Worm (Caenorhabditis elegans): ENCODE measurements around the gene F59E11.2.

The F59E11.2 gene

DNA sequence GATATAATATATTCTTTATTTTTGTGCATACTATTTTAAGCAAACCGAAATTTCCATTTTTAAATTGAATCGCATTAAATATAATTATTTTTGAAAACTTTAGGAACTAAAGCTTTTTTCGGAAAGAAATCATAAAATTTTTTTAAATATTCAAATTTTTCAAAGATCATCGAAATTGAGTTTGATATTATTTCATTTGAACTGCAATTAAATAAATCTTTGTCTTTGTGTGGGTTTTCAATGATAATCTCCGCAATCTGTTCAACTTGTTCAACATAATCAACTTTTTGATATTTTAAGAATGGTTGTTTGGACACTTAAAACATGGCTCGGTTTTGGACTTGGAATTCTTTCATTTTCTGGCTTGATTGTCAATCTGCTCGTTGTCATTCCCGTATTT is 7.9 kb downstream of the F59E11.2 start, which contains the start of gene srx-2:
Gene srx-2, plus strand, starts transcription at position 301 of the 400 bp plus-strand sequence.
- TF ChIP-seq F13H6.1 (tag; optimal IDR thresholded peaks at IDR 0.05) (no peak), lin-11 (tag; optimal IDR thresholded peaks at IDR 0.05) (no peak), dmd-4 (tag; optimal IDR thresholded peaks at IDR 0.05) (no peak)

DNA sequence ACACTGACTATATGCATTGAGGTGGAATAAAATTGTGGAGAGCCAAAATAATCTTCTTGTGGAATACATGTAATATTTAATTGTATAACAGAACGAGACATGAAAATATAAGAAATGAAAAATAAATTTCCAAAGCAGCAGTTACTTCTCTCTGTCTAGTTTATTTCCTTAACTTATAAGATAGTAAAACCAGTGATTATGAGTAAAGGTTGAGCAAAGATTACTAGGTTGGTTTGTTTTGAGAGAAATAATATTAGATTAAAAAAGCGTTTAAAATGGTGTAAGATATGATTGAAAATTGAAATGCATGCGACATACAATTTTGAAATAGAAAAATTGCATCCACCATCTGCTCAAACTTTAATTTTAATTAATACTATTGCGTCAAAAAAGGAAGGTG is 12.5 kb downstream of the F59E11.2 start, which contains the start of gene srh-201:
Gene srh-201, minus strand, starts transcription at position 101 of the 400 bp plus-strand sequence.
- TF ChIP-seq crh-2 (tag; optimal IDR thresholded peaks at IDR 0.05) (no peak), nhr-11 (tag; optimal IDR thresholded peaks at IDR 0.05) (no peak), nhr-237 (tag; optimal IDR thresholded peaks at IDR 0.05) (no peak), C34F6.9 (tag; optimal IDR thresholded peaks at IDR 0.05) (no peak), F13H6.1 (tag; optimal IDR thresholded peaks at IDR 0.05) (no peak), nhr-25 (tag; optimal IDR thresholded peaks at IDR 0.05) (no peak), gmeb-1 (tag; optimal IDR thresholded peaks at IDR 0.05) (no peak), fos-1 (tag; optimal IDR thresholded peaks at IDR 0.05) (no peak), peb-1 (tag; optimal IDR thresholded peaks at IDR 0.05) (no peak), nhr-23 (tag; optimal IDR thresholded peaks at IDR 0.05) (no peak), nhr-12 (tag; optimal IDR thresholded peaks at IDR 0.05) (no peak), lin-13 (GFP tag; optimal IDR thresholded peaks at IDR 0.05) (no peak), blmp-1 (tag; optimal IDR thresholded peaks at IDR 0.05; ENCODE audit: insufficient read depth) (no peak), sma-9 (GFP tag; optimal IDR thresholded peaks at IDR 0.05) (no peak), sma-9 (tag; optimal IDR thresholded peaks at IDR 0.05) (no peak), mab-5 (tag; optimal IDR thresholded peaks at IDR 0.05) (no peak), alr-1 (tag; optimal IDR thresholded peaks at IDR 0.05) (no peak), mbf-1 (tag; optimal IDR thresholded peaks at IDR 0.05) (no peak), ztf-1 (GFP tag; conservative IDR thresholded peaks at IDR 0.05) (no peak)

ce11 chrV:9015540-9015939 is 14.3 kb downstream of the F59E11.2 start, which contains the start of gene srt-18:
srt-18 (minus strand) TSS chrV:9015640.
- no peak for TF ChIP-seq blmp-1 (tag; optimal IDR thresholded peaks at IDR 0.05; ENCODE audit: insufficient read depth)
- TF ChIP-seq fos-1 (tag; optimal IDR thresholded peaks at IDR 0.05) = no peak
- no peak for TF ChIP-seq unc-55 (GFP tag; optimal IDR thresholded peaks at IDR 0.05)
- no peak for TF ChIP-seq elt-1 (tag; optimal IDR thresholded peaks at IDR 0.05)

DNA sequence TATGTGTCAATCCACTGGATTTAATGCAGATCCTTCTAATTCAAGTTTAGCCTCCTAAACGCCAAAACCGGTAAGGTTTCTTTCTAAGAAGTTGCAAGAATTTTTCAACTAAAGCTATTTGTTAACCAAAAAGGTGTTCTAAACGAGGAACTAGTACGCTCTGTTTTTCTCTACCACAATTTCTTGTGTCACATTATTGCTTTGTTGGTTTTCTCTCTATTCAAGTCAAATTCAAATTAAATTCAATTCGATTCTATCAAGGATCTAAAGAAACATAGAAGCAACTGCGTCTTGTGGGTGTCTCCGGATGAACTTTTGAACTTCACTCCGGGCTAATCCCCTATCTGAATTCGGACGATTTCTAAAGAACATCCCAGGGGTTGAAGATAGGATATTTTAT is 15.2 kb downstream of the F59E11.2 start, which contains the start of gene oac-40:
Gene oac-40, plus strand, starts transcription at position 301 of the 400 bp plus-strand sequence.
- no peak for TF ChIP-seq C34F6.9 (tag; optimal IDR thresholded peaks at IDR 0.05)
- no peak for TF ChIP-seq nhr-129 (tag; optimal IDR thresholded peaks at IDR 0.05)
- TF ChIP-seq sem-4 (tag; optimal IDR thresholded peaks at IDR 0.05) = no peak
- TF ChIP-seq sma-3 (GFP tag; optimal IDR thresholded peaks at IDR 0.05) = no peak

ce11 chrV:9018871-9019270 is 17.6 kb downstream of the F59E11.2 start:
- TF ChIP-seq Y55F3AM.14 (GFP tag; optimal IDR thresholded peaks at IDR 0.05) (no peak), nhr-129 (tag; optimal IDR thresholded peaks at IDR 0.05) (no peak), nhr-10 (tag; optimal IDR thresholded peaks at IDR 0.05) (no peak), elt-3 (tag; optimal IDR thresholded peaks at IDR 0.05) (no peak), lsy-2 (tag; optimal IDR thresholded peaks at IDR 0.05) (no peak), R02D3.7 (tag; optimal IDR thresholded peaks at IDR 0.05) (no peak), fos-1 (tag; optimal IDR thresholded peaks at IDR 0.05) (no peak), gmeb-1 (tag; optimal IDR thresholded peaks at IDR 0.05) (no peak), sma-3 (GFP tag; optimal IDR thresholded peaks at IDR 0.05) (no peak), alr-1 (tag; optimal IDR thresholded peaks at IDR 0.05) (no peak), sem-4 (tag; optimal IDR thresholded peaks at IDR 0.05) (no peak), peb-1 (tag; optimal IDR thresholded peaks at IDR 0.05) (no peak), aly-2 (tag; optimal IDR thresholded peaks at IDR 0.05) (no peak), nhr-77 (tag; optimal IDR thresholded peaks at IDR 0.05) (no peak), lin-39 (tag; optimal IDR thresholded peaks at IDR 0.05) (no peak)

DNA sequence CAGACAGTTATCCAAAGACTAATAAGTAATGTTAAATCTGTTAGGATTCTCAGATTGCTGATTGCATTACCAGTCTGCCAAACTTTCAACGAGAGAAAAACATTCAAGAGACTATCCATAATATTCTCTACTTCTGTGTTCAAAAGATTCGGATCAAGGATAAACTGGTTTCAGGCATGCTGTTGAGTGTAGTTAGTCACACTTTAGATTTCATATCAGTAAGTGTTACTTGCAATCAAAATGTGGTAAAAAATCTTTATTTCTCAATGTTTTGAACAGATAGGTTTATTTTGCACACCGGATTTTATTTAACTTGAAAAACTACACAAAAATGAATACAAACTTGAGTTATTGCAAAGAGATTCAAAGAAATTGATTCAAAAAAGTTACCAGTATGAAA is 20.8 kb downstream of the F59E11.2 start, which contains the start of gene oac-41:
Gene oac-41, minus strand, starts transcription at position 101 of the 400 bp plus-strand sequence.
- TF ChIP-seq lsy-2 (tag; optimal IDR thresholded peaks at IDR 0.05) (no peak), fos-1 (tag; optimal IDR thresholded peaks at IDR 0.05) (no peak), dmd-4 (tag; optimal IDR thresholded peaks at IDR 0.05) (no peak), nhr-237 (tag; optimal IDR thresholded peaks at IDR 0.05) (no peak)

Measured in whole organism, L2 larva.